Worm (Caenorhabditis elegans): ENCODE data around the gene C03A3.1.

Gene C03A3.1

ce11 chrX:11266711-11267110 lies 9.6 kb downstream of the C03A3.1 start, which contains the start of gene C03A3.9:
Gene C03A3.9, plus strand, starts transcription at chrX:11267011.
- peak; percentile 14 for TF ChIP-seq blmp-1 (tag; optimal IDR thresholded peaks at IDR 0.05)
- no peak for TF ChIP-seq pqm-1 (tag; optimal IDR thresholded peaks at IDR 0.05)

ce11 chrX:11268970-11269369 lies 11.8 kb downstream of the C03A3.1 start, which contains the start of gene C03A3.3:
Gene C03A3.3, minus strand, starts transcription at chrX:11269070.
- TF ChIP-seq ztf-4 (tag; optimal IDR thresholded peaks at IDR 0.05) (no peak), unc-86 (tag; optimal IDR thresholded peaks at IDR 0.05) (no peak), irx-1 (tag; optimal IDR thresholded peaks at IDR 0.05) (no peak), zip-4 (GFP tag; optimal IDR thresholded peaks at IDR 0.05) (no peak), grh-1 (GFP tag; IDR thresholded peaks at IDR 0.05) (no peak), pax-3 (tag; optimal IDR thresholded peaks at IDR 0.05) (no peak), unc-30 (tag; optimal IDR thresholded peaks at IDR 0.05) (no peak), efl-1 (optimal IDR thresholded peaks at IDR 0.05) (no peak), efl-1 (GFP tag; optimal IDR thresholded peaks at IDR 0.05 in 1 of 2) (no peak), F16B12.6 (tag; optimal IDR thresholded peaks at IDR 0.05) (no peak), fkh-4 (tag; optimal IDR thresholded peaks at IDR 0.05; ENCODE audit: borderline replicate concordance) (no peak), ceh-8 (GFP tag; optimal IDR thresholded peaks at IDR 0.05) (no peak), lin-14 (GFP tag; optimal IDR thresholded peaks at IDR 0.05) (no peak), nhr-11 (tag; optimal IDR thresholded peaks at IDR 0.05) (no peak), dpl-1 (GFP tag; optimal IDR thresholded peaks at IDR 0.05) (no peak)

- TF ChIP-seq sox-4 (tag; optimal IDR thresholded peaks at IDR 0.05), result no peak
- TF ChIP-seq elt-2 (tag; optimal IDR thresholded peaks at IDR 0.05), result no peak
- no peak for TF ChIP-seq nhr-76 (tag; optimal IDR thresholded peaks at IDR 0.05)
- TF ChIP-seq nhr-84 (tag; optimal IDR thresholded peaks at IDR 0.05), result no peak
- TF ChIP-seq nhr-71 (tag; optimal IDR thresholded peaks at IDR 0.05), result no peak
- no peak for TF ChIP-seq nhr-28 (tag; optimal IDR thresholded peaks at IDR 0.05)
- no peak for TF ChIP-seq egl-13 (tag; optimal IDR thresholded peaks at IDR 0.05)
- TF ChIP-seq jun-1 (tag; optimal IDR thresholded peaks at IDR 0.05), result no peak
- TF ChIP-seq nhr-90 (tag; optimal IDR thresholded peaks at IDR 0.05; ENCODE audit: poor library complexity), result no peak
- no peak for TF ChIP-seq C04F5.9 (tag; optimal IDR thresholded peaks at IDR 0.05)
- no peak for TF ChIP-seq rnt-1 (tag; optimal IDR thresholded peaks at IDR 0.05)
- no peak for TF ChIP-seq skn-1 (tag; optimal IDR thresholded peaks at IDR 0.05)
- TF ChIP-seq C34B4.2 (tag; optimal IDR thresholded peaks at IDR 0.05), result no peak
- TF ChIP-seq lin-35 (GFP tag; optimal IDR thresholded peaks at IDR 0.05), result no peak
- no peak for TF ChIP-seq fkh-8 (tag; optimal IDR thresholded peaks at IDR 0.05)
- TF ChIP-seq ceh-82 (tag; optimal IDR thresholded peaks at IDR 0.05), result no peak
Observed at ce11 chrX:11270882-11271281, 13.7 kb downstream of the C03A3.1 start, which contains the start of gene ifa-1. Gene ifa-1, plus strand, starts transcription at chrX:11271182.

- TF ChIP-seq ceh-8 (GFP tag; optimal IDR thresholded peaks at IDR 0.05), result peak; percentile 47
- no peak for TF ChIP-seq lsy-2 (tag; optimal IDR thresholded peaks at IDR 0.05)
Observed at ce11 chrX:11279276-11279675, 22.1 kb downstream of the C03A3.1 start, which contains the start of gene F38B2.2. Gene F38B2.2, minus strand, starts transcription at chrX:11279376.

- TF ChIP-seq tlp-1 (tag; optimal IDR thresholded peaks at IDR 0.05), result no peak
- TF ChIP-seq irx-1 (tag; optimal IDR thresholded peaks at IDR 0.05), result no peak
- no peak for TF ChIP-seq tbx-2 (tag; optimal IDR thresholded peaks at IDR 0.05)
- no peak for TF ChIP-seq lin-35 (GFP tag; optimal IDR thresholded peaks at IDR 0.05)
- no peak for TF ChIP-seq jun-1 (tag; optimal IDR thresholded peaks at IDR 0.05)
- TF ChIP-seq elt-3 (tag; optimal IDR thresholded peaks at IDR 0.05), result no peak
- no peak for TF ChIP-seq nhr-85 (tag)
- TF ChIP-seq lir-3 (tag; optimal IDR thresholded peaks at IDR 0.05; ENCODE audit: poor library complexity), result no peak
Observed at ce11 chrX:11281148-11281547, 24.0 kb downstream of the C03A3.1 start, which contains the start of gene F38B2.6. Gene F38B2.6, minus strand, starts transcription at chrX:11281248.
